Fruit fly (Drosophila melanogaster) whole organism, pupa: ENCODE measurements around the gene CG12481.

Source experiments
- CG10348 ChIP-seq: fragments of 200-800 bp; sonication (Bioruptor generic); IDR thresholded peaks from 2 replicates; pipeline ENCODE4 v1.3.6; 2022; ENCODE audit warnings: missing biosample characterization, missing genetic modification characterization
- CG12605 ChIP-seq: fragments of 200-800 bp; sonication (Bioruptor generic); IDR thresholded peaks from 2 replicates; pipeline ENCODE4 v1.3.6; 2022; ENCODE audit warnings: missing biosample characterization, missing genetic modification characterization
- CG13204 ChIP-seq: fragments of 200-800 bp; sonication (Bioruptor generic); optimal IDR thresholded peaks from 2 replicates; lab custom pipeline; 2018; ENCODE audit warnings: missing biosample characterization, mild to moderate bottlenecking, missing genetic modification characterization, moderate library complexity
- CG14655 ChIP-seq: fragments of 200-800 bp; sonication (Bioruptor generic); optimal IDR thresholded peaks from 3 replicates; lab custom pipeline; 2017; ENCODE audit warnings: mild to moderate bottlenecking, missing biosample characterization, missing genetic modification reagents, missing genetic modification characterization
- CG15710 ChIP-seq: fragments of 200-800 bp; sonication (Bioruptor generic); optimal IDR thresholded peaks from 2 replicates; lab custom pipeline; 2018; ENCODE audit warnings: missing biosample characterization, mild to moderate bottlenecking, missing genetic modification characterization, moderate library complexity
- CG17806 ChIP-seq: fragments of 200-800 bp; sonication (Bioruptor generic); optimal IDR thresholded peaks from 2 replicates; lab custom pipeline; 2018; ENCODE audit warnings: missing biosample characterization, mild to moderate bottlenecking, missing genetic modification characterization, moderate library complexity
- CG32121 ChIP-seq: fragments of 200-800 bp; sonication (Bioruptor generic); IDR thresholded peaks from 2 replicates; pipeline ENCODE4 v1.3.6; 2022; ENCODE audit warnings: missing biosample characterization, missing genetic modification characterization
- CG34367 ChIP-seq: fragments of 200-800 bp; sonication (Bioruptor generic); optimal IDR thresholded peaks from 2 replicates; lab custom pipeline; 2018; ENCODE audit warnings: missing biosample characterization, mild to moderate bottlenecking, missing genetic modification characterization
- CG4496 ChIP-seq: fragments of 200-800 bp; sonication (Bioruptor generic); IDR thresholded peaks from 3 replicates; pipeline ENCODE4 v1.3.6; 2022; ENCODE audit warnings: missing biosample characterization, missing genetic modification characterization
- CG8159 ChIP-seq: fragments of 200-800 bp; sonication (Bioruptor generic); optimal IDR thresholded peaks from 3 replicates; lab custom pipeline; 2018; ENCODE audit warnings: missing biosample characterization, mild to moderate bottlenecking, missing genetic modification characterization, moderate library complexity
- CG8301 ChIP-seq: fragments of 200-800 bp; sonication (Bioruptor generic); optimal IDR thresholded peaks from 2 replicates; lab custom pipeline; 2018; ENCODE audit warnings: missing biosample characterization, mild to moderate bottlenecking, missing genetic modification characterization
- CG9948 ChIP-seq: fragments of 200-800 bp; sonication (Bioruptor generic); optimal IDR thresholded peaks from 2 replicates; lab custom pipeline; 2018; ENCODE audit warnings: missing biosample characterization, mild to moderate bottlenecking, missing genetic modification characterization, moderate library complexity
- D1 ChIP-seq: fragments of 200-800 bp; sonication (Bioruptor generic); optimal IDR thresholded peaks from 2 replicates; lab custom pipeline; 2018; ENCODE audit warnings: missing biosample characterization, mild to moderate bottlenecking, missing genetic modification characterization, moderate library complexity
- EcR ChIP-seq: fragments of 200-800 bp; sonication (Bioruptor generic); optimal IDR thresholded peaks from 3 replicates; lab custom pipeline; 2019; ENCODE audit warnings: missing biosample characterization, missing genetic modification characterization, mild to moderate bottlenecking, moderate library complexity, missing genetic modification reagents
- Ets98B ChIP-seq: fragments of 200-800 bp; sonication (Bioruptor generic); IDR thresholded peaks from 2 replicates; pipeline ENCODE4 v1.3.6; 2022; ENCODE audit warnings: missing biosample characterization, missing genetic modification characterization
- Pif1A ChIP-seq: fragments of 200-800 bp; sonication (Bioruptor generic); optimal IDR thresholded peaks from 3 replicates; lab custom pipeline; 2016; ENCODE audit warnings: missing biosample characterization, missing genetic modification characterization
- Pif1B ChIP-seq: fragments of 200-800 bp; sonication (Bioruptor generic); optimal IDR thresholded peaks from 3 replicates; lab custom pipeline; 2016; ENCODE audit warnings: missing biosample characterization, missing genetic modification characterization
- Snoo ChIP-seq: fragments of 200-800 bp; sonication (Bioruptor generic); optimal IDR thresholded peaks from 3 replicates; lab custom pipeline; 2017; ENCODE audit warnings: missing biosample characterization, mild to moderate bottlenecking, missing genetic modification characterization, inconsistent platforms
- fd96Ca ChIP-seq: fragments of 200-800 bp; sonication (Bioruptor generic); IDR thresholded peaks from 3 replicates; pipeline ENCODE4 v1.3.6; 2022; ENCODE audit warnings: missing biosample characterization, missing genetic modification characterization
- gl ChIP-seq: fragments of 200-800 bp; sonication (Bioruptor generic); optimal IDR thresholded peaks from 2 replicates; lab custom pipeline; 2018; ENCODE audit warnings: missing biosample characterization, mild to moderate bottlenecking, missing genetic modification characterization
- rn ChIP-seq: fragments of 200-800 bp; sonication (Bioruptor generic); IDR thresholded peaks from 2 replicates; pipeline ENCODE4 v1.3.6; 2022; ENCODE audit warnings: missing biosample characterization, missing genetic modification characterization

The CG12481 gene

DNA sequence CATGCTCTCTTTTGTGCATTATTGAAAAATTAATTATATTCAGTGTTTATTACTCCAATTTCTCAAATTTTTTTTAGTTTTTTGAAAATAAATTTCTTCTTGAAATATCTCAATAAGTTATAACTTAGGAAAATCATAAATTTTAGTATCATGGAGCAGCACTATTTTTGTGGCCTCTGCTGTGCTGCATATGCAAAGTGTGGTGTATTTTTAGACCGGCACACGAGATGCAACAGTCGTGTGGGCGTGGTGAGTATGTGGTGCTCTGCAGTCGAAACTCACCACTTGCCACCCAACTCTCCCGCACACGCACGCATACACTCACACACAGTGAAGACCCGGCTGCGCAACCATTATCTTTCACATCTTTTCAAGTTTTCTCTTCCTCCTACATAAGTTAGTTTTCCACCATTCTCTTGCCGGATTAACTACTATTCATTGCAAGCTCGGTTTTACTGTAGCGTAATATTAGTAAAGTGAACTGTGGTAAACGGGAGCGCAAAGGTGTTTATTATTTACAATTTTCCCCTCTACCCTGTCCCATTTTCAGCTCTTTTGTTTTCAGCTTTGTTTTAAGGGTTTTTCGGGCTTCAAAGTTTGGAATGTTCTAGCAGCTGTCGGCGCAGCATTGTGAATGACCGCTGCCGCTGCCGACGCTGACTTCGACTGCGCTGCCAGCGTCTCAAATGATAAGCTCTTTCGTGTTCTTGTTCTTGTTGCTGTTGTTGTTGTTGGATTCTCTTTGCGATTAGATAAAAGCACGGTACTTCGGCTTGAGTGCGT is 21.6 kb downstream of the CG12481 start:
- TF ChIP-seq CG13204 (GFP tag; lab: Kevin White, UChicago) (peak; percentile 38), rn (GFP tag; lab: Robert Waterston, UW) (0 out of 2 replicates have a peak, but pooled peaks have one; percentile 7), Pif1B (GFP tag; lab: Kevin White, UChicago) (peak; percentile 59), CG15710 (tag; lab: Kevin White, UChicago) (peak; percentile 78), Pif1A (GFP tag; lab: Kevin White, UChicago) (peak; percentile 75), CG10348 (GFP tag; lab: Robert Waterston, UW) (no peak), Ets98B (peak; percentile 79), CG32121 (GFP tag; lab: Robert Waterston, UW) (peak; percentile 80), CG34367 (tag; lab: Kevin White, UChicago) (peak; percentile 56), CG4496 (GFP tag; lab: Robert Waterston, UW) (peak; percentile 77), CG12605 (GFP tag; lab: Robert Waterston, UW) (peak; percentile 72), gl (no peak), D1 (tag; lab: Kevin White, UChicago) (peak; percentile 62), CG14655 (GFP tag; lab: Kevin White, UChicago) (peak; percentile 79), CG9948 (tag; lab: Kevin White, UChicago) (peak; percentile 63), CG8301 (tag; lab: Kevin White, UChicago) (peak; percentile 70), fd96Ca (no peak; the same call in 2 of the 3 replicates), Snoo (peak; percentile 74), EcR (GFP tag; lab: Kevin White, UChicago) (peak; percentile 49), CG8159 (tag; lab: Kevin White, UChicago) (peak; percentile 72), CG17806 (tag; lab: Kevin White, UChicago) (peak; percentile 73)
- TF ChIP-seq, all 21 proteins: peak for 18

dm6 chrX:14209209-14209781 is 22.2 kb downstream of the CG12481 start:
- no peak for TF ChIP-seq CG15710 (tag; lab: Kevin White, UChicago)
- no peak for TF ChIP-seq CG9948 (tag; lab: Kevin White, UChicago)
- no peak for TF ChIP-seq CG8301 (tag; lab: Kevin White, UChicago)
- peak; percentile 2 for TF ChIP-seq CG14655 (GFP tag; lab: Kevin White, UChicago)

- 0 out of 2 replicates have a peak, but pooled peaks have one; percentile 32 for TF ChIP-seq CG12605 (GFP tag; lab: Robert Waterston, UW)
- no peak for TF ChIP-seq gl
- TF ChIP-seq Pif1B (GFP tag; lab: Kevin White, UChicago) = peak; percentile 49
- no peak for TF ChIP-seq CG13204 (GFP tag; lab: Kevin White, UChicago)
- peak; percentile 48 for TF ChIP-seq CG8301 (tag; lab: Kevin White, UChicago)
- peak; percentile 43 for TF ChIP-seq CG8159 (tag; lab: Kevin White, UChicago)
- peak; percentile 9 for TF ChIP-seq CG15710 (tag; lab: Kevin White, UChicago)
- TF ChIP-seq EcR (GFP tag; lab: Kevin White, UChicago) = peak; percentile 32
- no peak; the same call in 1 of the 2 replicates for TF ChIP-seq Ets98B
- peak; percentile 45 for TF ChIP-seq Pif1A (GFP tag; lab: Kevin White, UChicago)
- no peak for TF ChIP-seq CG10348 (GFP tag; lab: Robert Waterston, UW)
- peak; percentile 36 for TF ChIP-seq CG34367 (tag; lab: Kevin White, UChicago)
- TF ChIP-seq Snoo = no peak
- peak; percentile 48 for TF ChIP-seq CG9948 (tag; lab: Kevin White, UChicago)
- peak; percentile 65 for TF ChIP-seq CG14655 (GFP tag; lab: Kevin White, UChicago)
- TF ChIP-seq CG4496 (GFP tag; lab: Robert Waterston, UW) = peak; percentile 30; the same call in 2 of the 3 replicates
Measured at dm6 chrX:14211250-14211944, 24.3 kb downstream of the CG12481 start.

dm6 chrX:14212147-14212792 is 25.2 kb downstream of the CG12481 start:
- TF ChIP-seq CG34367 (tag; lab: Kevin White, UChicago) = no peak
- TF ChIP-seq Snoo = no peak
- peak; percentile 9; the same call in 1 of the 2 replicates for TF ChIP-seq Ets98B
- no peak for TF ChIP-seq gl
- peak; percentile 54 for TF ChIP-seq EcR (GFP tag; lab: Kevin White, UChicago)
- no peak for TF ChIP-seq CG15710 (tag; lab: Kevin White, UChicago)
- TF ChIP-seq CG13204 (GFP tag; lab: Kevin White, UChicago) = peak; percentile 21
- 0 out of 2 replicates have a peak, but pooled peaks have one; percentile 17 for TF ChIP-seq CG12605 (GFP tag; lab: Robert Waterston, UW)
- TF ChIP-seq, all 21 proteins: peak for 4
